Fruit fly (Drosophila melanogaster) whole organism, embryonic: ENCODE measurements around the gene Miox.

Experiments used
- Bgb ChIP-seq: fragments of 200-800 bp; sonication (Bioruptor generic); IDR thresholded peaks from 2 replicates; pipeline ENCODE4 v1.3.6; 2022; ENCODE audit warnings: missing biosample characterization, missing genetic modification characterization; ENCODE audit not compliant: partially characterized antibody
- Blimp-1 ChIP-seq: fragments of 200-800 bp; sonication (Bioruptor generic); optimal IDR thresholded peaks from 3 replicates; lab custom pipeline; 2018; ENCODE audit warnings: missing biosample characterization, missing genetic modification characterization, mild to moderate bottlenecking, moderate library complexity, missing genetic modification reagents
- CG10366 ChIP-seq: fragments of 200-800 bp; sonication (Bioruptor generic); IDR thresholded peaks from 2 replicates; pipeline ENCODE4 v1.3.6; 2022; ENCODE audit warnings: missing biosample characterization, missing genetic modification characterization
- CG11247 ChIP-seq: fragments of 200-800 bp; sonication (Bioruptor generic); IDR thresholded peaks from 2 replicates; pipeline ENCODE4 v1.3.6; 2022; ENCODE audit warnings: missing biosample characterization, missing genetic modification characterization
- CG11723 ChIP-seq: fragments of 200-800 bp; sonication (Bioruptor generic); optimal IDR thresholded peaks from 2 replicates; lab custom pipeline; 2017; ENCODE audit warnings: missing biosample characterization, mild to moderate bottlenecking, missing genetic modification characterization
- CG12236 ChIP-seq: fragments of 200-800 bp; sonication (Bioruptor generic); optimal IDR thresholded peaks from 2 replicates; lab custom pipeline; 2016; ENCODE audit warnings: missing biosample characterization, missing genetic modification characterization
- CG13123 ChIP-seq: fragments of 200-800 bp; sonication (Bioruptor generic); optimal IDR thresholded peaks from 2 replicates; lab custom pipeline; 2016; ENCODE audit warnings: missing biosample characterization, missing genetic modification characterization
- CG14014 ChIP-seq: fragments of 200-800 bp; sonication (Bioruptor generic); IDR thresholded peaks from 2 replicates; pipeline ENCODE4 v1.3.6; 2022; ENCODE audit warnings: missing biosample characterization, missing genetic modification characterization
- CG16779 ChIP-seq: fragments of 200-800 bp; sonication (Bioruptor generic); IDR thresholded peaks from 2 replicates; pipeline ENCODE4 v1.3.6; 2022; ENCODE audit warnings: missing biosample characterization, missing genetic modification characterization
- CG17328 ChIP-seq: fragments of 200-800 bp; sonication (Bioruptor generic); IDR thresholded peaks from 2 replicates; pipeline ENCODE4 v1.3.6; 2022; ENCODE audit warnings: missing biosample characterization, missing genetic modification characterization
- CG17359 ChIP-seq: fragments of 200-800 bp; sonication (Bioruptor generic); optimal IDR thresholded peaks from 3 replicates; lab custom pipeline; 2018; ENCODE audit warnings: missing biosample characterization, mild to moderate bottlenecking, missing genetic modification characterization, moderate library complexity
- CG18599 ChIP-seq: fragments of 200-800 bp; sonication (Bioruptor generic); optimal IDR thresholded peaks from 3 replicates; lab custom pipeline; 2017; ENCODE audit warnings: missing biosample characterization, missing genetic modification characterization, mild to moderate bottlenecking, moderate library complexity, missing genetic modification reagents
- CG2678 ChIP-seq: fragments of 200-800 bp; sonication (Bioruptor generic); optimal IDR thresholded peaks from 3 replicates; lab custom pipeline; 2019; ENCODE audit warnings: missing biosample characterization, mild to moderate bottlenecking, missing genetic modification characterization, moderate library complexity
- CG32532 ChIP-seq: fragments of 200-800 bp; sonication (Bioruptor generic); IDR thresholded peaks from 2 replicates; pipeline ENCODE4 v1.3.6; 2022; ENCODE audit warnings: missing biosample characterization, missing genetic modification characterization
- CG3847 ChIP-seq: fragments of 200-800 bp; sonication (Bioruptor generic); IDR thresholded peaks from 2 replicates; pipeline ENCODE4 v1.3.6; 2022; ENCODE audit warnings: missing biosample characterization, missing genetic modification characterization
- CG4424 ChIP-seq: fragments of 200-800 bp; sonication (Bioruptor generic); optimal IDR thresholded peaks from 3 replicates; lab custom pipeline; 2016; ENCODE audit warnings: missing biosample characterization, missing genetic modification characterization
- CG6813 ChIP-seq: fragments of 200-800 bp; sonication (Bioruptor generic); optimal IDR thresholded peaks from 2 replicates; lab custom pipeline; 2017; ENCODE audit warnings: missing biosample characterization, missing genetic modification characterization, mild to moderate bottlenecking, moderate library complexity, missing genetic modification reagents
- CG7839 ChIP-seq: fragments of 200-800 bp; sonication (Bioruptor generic); optimal IDR thresholded peaks from 3 replicates; lab custom pipeline; 2018; ENCODE audit warnings: missing biosample characterization, mild to moderate bottlenecking, missing genetic modification characterization, moderate library complexity
- CG8765 ChIP-seq: fragments of 200-800 bp; sonication (Bioruptor generic); IDR thresholded peaks from 2 replicates; pipeline ENCODE4 v1.3.6; 2022; ENCODE audit warnings: missing biosample characterization, missing genetic modification characterization
- CG8924 ChIP-seq: fragments of 200-800 bp; optimal IDR thresholded peaks from 3 replicates; lab custom pipeline; 2019; ENCODE audit warnings: missing biosample characterization, mild to moderate bottlenecking, missing genetic modification characterization, moderate library complexity
- CG9437 ChIP-seq: fragments of 200-800 bp; sonication (Bioruptor generic); optimal IDR thresholded peaks from 2 replicates; lab custom pipeline; 2018; ENCODE audit warnings: missing biosample characterization, mild to moderate bottlenecking, missing genetic modification characterization
- CoRest ChIP-seq: fragments of 200-800 bp; sonication (Bioruptor generic); optimal IDR thresholded peaks from 3 replicates; lab custom pipeline; 2018; ENCODE audit warnings: missing biosample characterization, mild to moderate bottlenecking, missing genetic modification characterization, moderate library complexity
- Fer3 ChIP-seq: fragments of 200-800 bp; sonication (Bioruptor generic); optimal IDR thresholded peaks from 2 replicates; lab custom pipeline; 2018; ENCODE audit warnings: missing biosample characterization, mild to moderate bottlenecking, missing genetic modification characterization, moderate library complexity
- H2.0 ChIP-seq: fragments of 200-800 bp; sonication (Bioruptor generic); IDR thresholded peaks from 2 replicates; pipeline ENCODE4 v1.3.6; 2022; ENCODE audit warnings: missing biosample characterization, missing genetic modification characterization
- HHEX ChIP-seq: fragments of 200-800 bp; sonication (Bioruptor generic); optimal IDR thresholded peaks from 3 replicates; lab custom pipeline; 2017; ENCODE audit warnings: missing biosample characterization, mild to moderate bottlenecking, missing genetic modification characterization, missing genetic modification reagents
- Hmr ChIP-seq: fragments of 200-800 bp; sonication (Bioruptor generic); optimal IDR thresholded peaks from 3 replicates; lab custom pipeline; 2017; ENCODE audit warnings: mild to moderate bottlenecking, missing biosample characterization, missing genetic modification reagents, missing genetic modification characterization
- Hr51 ChIP-seq, 2 experiments: fragments of 200-800 bp; sonication (Bioruptor generic); optimal IDR thresholded peaks; 2 replicates in 1 of 2; 3 replicates in 1 of 2; lab custom pipeline; 2016 to 2018; ENCODE audit warnings: missing biosample characterization in 2 of 2, missing genetic modification characterization in 2 of 2, mild to moderate bottlenecking in 1 of 2, moderate library complexity in 1 of 2
- Xbp1 ChIP-seq: fragments of 200-800 bp; sonication (Bioruptor generic); optimal IDR thresholded peaks from 3 replicates; lab custom pipeline; 2016; ENCODE audit warnings: missing biosample characterization, mild to moderate bottlenecking, missing genetic modification characterization
- abd-A ChIP-seq: fragments of 200-800 bp; sonication (Bioruptor generic); optimal IDR thresholded peaks from 3 replicates; lab custom pipeline; 2019; ENCODE audit warnings: missing biosample characterization, mild to moderate bottlenecking, missing genetic modification characterization, moderate library complexity
- caup ChIP-seq: fragments of 200-800 bp; sonication (Bioruptor generic); optimal IDR thresholded peaks from 3 replicates; lab custom pipeline; 2017; ENCODE audit warnings: missing biosample characterization, mild to moderate bottlenecking, missing genetic modification characterization, moderate library complexity; ENCODE audit not compliant: severe bottlenecking
- chinmo ChIP-seq: fragments of 200-800 bp; sonication (Bioruptor generic); IDR thresholded peaks from 4 replicates; pipeline ENCODE4 v1.3.6; 2022; ENCODE audit warnings: missing biosample characterization, missing genetic modification characterization; ENCODE audit not compliant: partially characterized antibody
- ci ChIP-seq: fragments of 200-800 bp; sonication (Bioruptor generic); IDR thresholded peaks from 3 replicates; pipeline ENCODE4 v1.3.6; 2022; ENCODE audit warnings: missing biosample characterization, missing genetic modification characterization
- emc ChIP-seq: fragments of 200-800 bp; sonication (Bioruptor generic); optimal IDR thresholded peaks from 2 replicates; lab custom pipeline; 2016; ENCODE audit warnings: missing biosample characterization, missing genetic modification characterization
- esg ChIP-seq: fragments of 200-800 bp; sonication (Bioruptor generic); conservative IDR thresholded peaks from 2 replicates; pipeline ENCODE4 v1.3.6; 2022; ENCODE audit warnings: missing biosample characterization, missing genetic modification characterization
- ewg ChIP-seq: fragments of 200-800 bp; sonication (Bioruptor generic); optimal IDR thresholded peaks from 3 replicates; lab custom pipeline; 2017; ENCODE audit warnings: mild to moderate bottlenecking, missing biosample characterization, missing genetic modification reagents, missing genetic modification characterization
- fd96Cb ChIP-seq: fragments of 200-800 bp; sonication (Bioruptor generic); optimal IDR thresholded peaks from 2 replicates; lab custom pipeline; 2018; ENCODE audit warnings: missing biosample characterization, mild to moderate bottlenecking, missing genetic modification characterization, moderate library complexity
- gfzf ChIP-seq: fragments of 200-800 bp; sonication (Bioruptor generic); optimal IDR thresholded peaks from 2 replicates; lab custom pipeline; 2016; ENCODE audit warnings: missing biosample characterization, mild to moderate bottlenecking, missing genetic modification characterization, moderate library complexity
- gsb ChIP-seq: fragments of 200-800 bp; sonication (Bioruptor generic); IDR thresholded peaks from 2 replicates; pipeline ENCODE4 v1.3.6; 2022; ENCODE audit warnings: missing biosample characterization, missing genetic modification characterization
- prd ChIP-seq, 3 experiments: fragments of >200 bp in 2 of 3; fragments of 200-800 bp in 1 of 3; sonication (Bioruptor generic) in 1 of 3; optimal IDR thresholded peaks in 2 of 3; IDR thresholded peaks in 1 of 3; 2 replicates in 2 of 3; 3 replicates in 1 of 3; pipeline versions ENCODE4 v1.3.6 to Lab custom; 2017 to 2022; ENCODE audit warnings: missing biosample characterization in 1 of 3, missing genetic modification characterization in 1 of 3
- ranshi ChIP-seq: fragments of 200-800 bp; sonication (Bioruptor generic); IDR thresholded peaks from 2 replicates; pipeline ENCODE4 v1.3.6; 2022; ENCODE audit warnings: missing biosample characterization, missing genetic modification characterization
- row ChIP-seq: fragments of 200-800 bp; sonication (Bioruptor generic); IDR thresholded peaks from 3 replicates; pipeline ENCODE4 v1.3.6; 2022; ENCODE audit warnings: missing biosample characterization, missing genetic modification characterization
- scrt ChIP-seq: fragments of 200-800 bp; sonication (Bioruptor generic); optimal IDR thresholded peaks from 2 replicates; lab custom pipeline; 2018; ENCODE audit warnings: missing biosample characterization, mild to moderate bottlenecking, missing genetic modification characterization, moderate library complexity
- sisA ChIP-seq: fragments of 200-800 bp; sonication (Bioruptor generic); IDR thresholded peaks from 2 replicates; pipeline ENCODE4 v1.3.6; 2022; ENCODE audit warnings: missing biosample characterization, missing genetic modification characterization
- sna ChIP-seq: fragments of 200-800 bp; sonication (Bioruptor generic); IDR thresholded peaks from 2 replicates; pipeline ENCODE4 v1.3.6; 2022; ENCODE audit warnings: missing biosample characterization, missing genetic modification characterization; ENCODE audit not compliant: partially characterized antibody
- so ChIP-seq: fragments of 200-800 bp; sonication (Bioruptor generic); IDR thresholded peaks from 3 replicates; pipeline ENCODE4 v1.3.6; 2022; ENCODE audit warnings: missing biosample characterization, missing genetic modification characterization
- ssp ChIP-seq: fragments of 200-800 bp; sonication (Bioruptor generic); IDR thresholded peaks from 2 replicates; pipeline ENCODE4 v1.3.6; 2022; ENCODE audit warnings: missing biosample characterization, missing genetic modification characterization
- wor ChIP-seq: fragments of 200-800 bp; sonication (Bioruptor generic); IDR thresholded peaks from 2 replicates; pipeline ENCODE4 v1.3.6; 2022; ENCODE audit warnings: missing biosample characterization, missing genetic modification characterization

Miox gene

DNA sequence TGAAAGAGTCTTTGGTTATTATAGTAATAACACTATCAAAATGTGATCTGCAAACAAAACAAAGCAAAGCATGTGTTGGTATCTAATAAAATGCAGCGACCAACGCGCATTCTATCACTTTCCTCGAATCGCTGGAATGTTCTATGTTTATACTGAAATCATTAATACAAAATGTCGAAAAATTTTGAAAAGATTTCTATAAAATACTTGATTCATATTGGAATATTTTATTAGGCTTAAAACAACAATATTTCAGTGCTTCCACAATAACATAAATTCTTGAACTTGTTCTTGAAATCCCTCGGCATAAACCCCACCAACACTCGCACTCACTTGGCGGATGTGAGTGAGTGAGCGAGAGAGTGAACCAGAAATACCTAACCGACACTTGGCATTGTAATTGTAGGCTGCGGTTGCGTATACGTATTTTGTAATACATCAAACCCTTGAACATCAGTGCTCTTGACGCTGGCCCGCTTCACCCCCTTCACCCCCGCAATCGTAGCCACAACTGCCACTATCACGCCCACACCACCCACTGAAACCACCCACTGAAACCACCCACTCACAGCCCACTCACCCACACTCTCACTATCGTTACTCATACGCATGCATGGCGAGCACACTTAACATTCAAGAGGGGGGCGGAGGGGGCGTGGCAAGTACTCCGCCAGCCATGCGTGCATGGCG lies 38.3 kb downstream of the Miox start (continued):
- peak; percentile 35; the same call in 1 of the 2 replicates for TF ChIP-seq gsb (GFP tag; lab: Robert Waterston, UW)
- 0 out of 2 replicates have a peak, but pooled peaks have one; percentile 6 for TF ChIP-seq sisA (GFP tag; lab: Robert Waterston, UW)
- peak; percentile 46 for TF ChIP-seq CG10366
- peak; percentile 16 for TF ChIP-seq HHEX
- no peak for TF ChIP-seq gfzf (GFP tag; lab: Kevin White, UChicago)
- TF ChIP-seq CG17359 (tag; lab: Kevin White, UChicago): peak; percentile 28
- peak; percentile 86 for TF ChIP-seq ci
- no peak for TF ChIP-seq ssp (GFP tag; lab: Robert Waterston, UW)
- TF ChIP-seq Hmr (GFP tag; lab: Kevin White, UChicago): peak; percentile 46
- peak; percentile 43; the same call in 1 of the 2 replicates for TF ChIP-seq esg
- TF ChIP-seq CG32532 (GFP tag; lab: Robert Waterston, UW): peak; percentile 39; the same call in 1 of the 2 replicates
- peak; percentile 62; the same call in 1 of the 2 replicates for TF ChIP-seq CG14014 (GFP tag; lab: Robert Waterston, UW)
- TF ChIP-seq scrt (GFP tag; lab: Kevin White, UChicago): peak; percentile 51
- TF ChIP-seq row (GFP tag; lab: Robert Waterston, UW): peak; percentile 60; the same call in 2 of the 3 replicates
- TF ChIP-seq CG9437: peak; percentile 2
- TF ChIP-seq Hr51 (GFP tag; optimal IDR thresholded peaks at IDR 0.05; lab: Kevin White, UChicago): peak in 1 of 2 experiments; percentile 62
- TF ChIP-seq CG7839: peak; percentile 64
- peak; percentile 74 for TF ChIP-seq CG2678 (tag; lab: Kevin White, UChicago)
- TF ChIP-seq so: peak; percentile 65; the same call in 1 of the 3 replicates
- no peak for TF ChIP-seq emc (GFP tag; lab: Kevin White, UChicago)
- TF ChIP-seq wor (GFP tag; lab: Robert Waterston, UW): 0 out of 2 replicates have a peak, but pooled peaks have one; percentile 35
- peak; percentile 12 for TF ChIP-seq caup
- TF ChIP-seq CG18599: peak; percentile 4
- TF ChIP-seq CG17328 (GFP tag; lab: Robert Waterston, UW): peak; percentile 58
- peak; percentile 14; the same call in 1 of the 2 replicates for TF ChIP-seq CG3847
- TF ChIP-seq fd96Cb (tag; lab: Kevin White, UChicago): peak; percentile 11
- TF ChIP-seq Bgb (GFP tag; lab: Robert Waterston, UW): peak; percentile 20; the same call in 1 of the 2 replicates
- TF ChIP-seq chinmo (GFP tag; lab: Robert Waterston, UW): peak; percentile 77; the same call in 2 of the 4 replicates
- peak; percentile 29 for TF ChIP-seq Fer3 (tag; lab: Kevin White, UChicago)
- no peak for TF ChIP-seq CG12236
- peak; percentile 63 for TF ChIP-seq ranshi (GFP tag; lab: Robert Waterston, UW)
- TF ChIP-seq CG8765: no peak
- no peak for TF ChIP-seq CG11723 (GFP tag; lab: Kevin White, UChicago)
- no peak for TF ChIP-seq CG13123 (GFP tag; lab: Kevin White, UChicago)
- TF ChIP-seq ewg (GFP tag; lab: Kevin White, UChicago): no peak
- peak; percentile 35; the same call in 1 of the 2 replicates for TF ChIP-seq H2.0 (GFP tag; lab: Robert Waterston, UW)
- peak; percentile 2 for TF ChIP-seq CG4424 (GFP tag; lab: Kevin White, UChicago)
- no peak for TF ChIP-seq sna (GFP tag; lab: Robert Waterston, UW)
- no peak for TF ChIP-seq prd (optimal IDR thresholded peaks at IDR 0.05; lab: Kevin White, UChicago)
- 0 out of 3 replicates have a peak, but pooled peaks have one; percentile 6 for TF ChIP-seq prd (GFP tag; IDR thresholded peaks at IDR 0.05; lab: Robert Waterston, UW)
- TF ChIP-seq CG11247: 0 out of 2 replicates have a peak, but pooled peaks have one; percentile 31
- TF ChIP-seq Blimp-1 (GFP tag; lab: Kevin White, UChicago): peak; percentile 52
- peak; percentile 6; the same call in 1 of the 2 replicates for TF ChIP-seq CG16779 (GFP tag; lab: Robert Waterston, UW)
- TF ChIP-seq CG6813 (GFP tag; lab: Kevin White, UChicago): no peak
- TF ChIP-seq Xbp1 (GFP tag; lab: Kevin White, UChicago): no peak
- TF ChIP-seq CoRest (tag; lab: Kevin White, UChicago): peak; percentile 28
- TF ChIP-seq abd-A (tag; lab: Kevin White, UChicago): no peak
- TF ChIP-seq CG8924: peak; percentile 46
